Worm (Caenorhabditis elegans): ENCODE results near the gene cest-28.

cest-28 gene

DNA sequence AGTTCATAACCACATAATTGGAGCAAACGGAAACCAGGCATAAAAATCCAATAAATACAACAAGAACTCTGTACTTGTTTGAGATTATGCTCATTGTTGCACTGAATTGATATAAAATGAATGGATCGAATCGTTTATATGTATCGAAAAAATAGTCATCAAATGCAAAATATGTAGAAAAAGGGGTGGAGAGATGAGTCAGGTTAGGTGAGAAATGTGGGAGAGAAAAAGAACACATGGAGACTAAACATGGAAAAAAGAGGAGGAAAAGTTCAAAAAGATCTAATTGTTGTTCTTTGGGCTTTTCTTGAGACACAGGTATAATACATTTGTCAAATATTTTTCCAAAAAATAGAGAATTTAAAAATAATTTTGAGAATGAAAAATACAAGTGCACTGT lies 18.8 kb downstream of the cest-28 start, which contains the start of gene K11G9.5:
TSS of gene K11G9.5 (minus strand) at position 101 of the 400 bp plus-strand sequence.
- TF ChIP-seq W03F9.2 (tag; optimal IDR thresholded peaks at IDR 0.05) (no peak), dao-5 (tag; optimal IDR thresholded peaks at IDR 0.05) (no peak), him-1 (tag; optimal IDR thresholded peaks at IDR 0.05) (no peak)

DNA sequence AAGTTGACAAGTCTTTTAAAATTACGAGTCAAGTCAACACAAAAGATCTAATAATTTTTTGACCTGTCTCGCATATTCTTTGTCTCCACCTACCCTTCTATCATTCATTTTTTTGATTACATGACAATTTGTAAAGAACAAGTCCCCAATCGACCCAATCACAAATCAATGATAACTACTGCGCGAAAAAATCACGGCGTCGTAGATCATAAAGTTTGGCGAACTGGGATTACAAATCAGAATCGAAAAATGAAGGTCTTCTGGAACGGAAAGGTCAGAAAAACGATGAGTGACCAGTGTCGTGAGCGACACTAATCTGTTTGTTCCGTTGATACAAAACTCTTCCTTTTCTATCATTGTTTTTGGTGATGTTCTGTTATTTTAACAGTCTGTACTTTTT lies 20.5 kb downstream of the cest-28 start:
- TF ChIP-seq dao-5 (tag; optimal IDR thresholded peaks at IDR 0.05) (no peak), him-1 (tag; optimal IDR thresholded peaks at IDR 0.05) (no peak), W03F9.2 (tag; optimal IDR thresholded peaks at IDR 0.05) (no peak)

DNA sequence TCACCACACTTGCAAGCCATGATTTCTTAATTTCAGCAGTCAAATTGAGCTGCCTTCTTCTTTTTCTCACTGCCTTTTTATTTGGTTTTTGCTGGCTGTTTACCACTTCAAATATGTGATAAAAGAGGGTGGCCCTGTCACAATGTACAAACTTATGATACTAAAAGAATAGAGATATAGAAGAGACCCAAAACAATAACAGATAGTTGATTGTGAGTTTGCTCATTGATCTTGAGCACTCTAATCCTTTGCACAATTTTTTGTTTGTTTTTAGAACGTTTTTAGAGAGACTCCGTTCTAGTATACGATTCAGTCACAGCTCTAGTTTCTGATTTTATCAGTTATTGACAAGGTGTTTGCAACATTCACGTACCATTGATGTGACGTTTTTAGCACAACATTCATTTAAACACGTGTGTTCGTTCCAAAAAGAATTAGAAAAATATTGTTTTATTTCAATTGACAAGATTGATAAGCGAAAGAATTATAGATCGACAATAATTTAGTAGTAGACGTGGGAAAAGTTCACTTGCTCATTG lies 22.3 kb downstream of the cest-28 start, which contains the start of gene mtl-1:
TSS of gene mtl-1 (minus strand) at position 51 of the 539 bp plus-strand sequence.
- TF ChIP-seq W03F9.2 (tag; optimal IDR thresholded peaks at IDR 0.05) (no peak), dao-5 (tag; optimal IDR thresholded peaks at IDR 0.05) (no peak), him-1 (tag; optimal IDR thresholded peaks at IDR 0.05) (no peak)

DNA sequence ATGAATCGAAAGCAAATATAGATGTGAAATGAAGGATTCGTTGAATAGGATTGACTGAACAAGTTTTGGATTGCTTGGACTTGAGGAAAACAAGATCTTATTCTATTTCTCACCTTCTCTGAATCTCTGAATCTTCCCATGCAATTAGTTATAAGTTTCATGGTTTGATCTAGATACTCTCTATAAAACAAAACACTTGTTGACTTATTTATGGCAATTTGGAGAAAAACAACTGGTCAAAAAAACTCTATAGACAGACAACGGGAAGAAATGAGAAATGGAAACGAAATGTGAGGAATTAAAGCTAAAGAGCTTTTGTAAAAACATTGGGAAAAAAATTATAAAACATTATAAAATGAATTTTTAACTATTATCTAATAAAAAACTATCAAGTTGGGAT lies 25.0 kb downstream of the cest-28 start, which contains the start of gene W02F12.8:
TSS of gene W02F12.8 (minus strand) at position 101 of the 400 bp plus-strand sequence.
- TF ChIP-seq dao-5 (tag; optimal IDR thresholded peaks at IDR 0.05) (no peak), W03F9.2 (tag; optimal IDR thresholded peaks at IDR 0.05) (no peak), him-1 (tag; optimal IDR thresholded peaks at IDR 0.05) (no peak)

DNA sequence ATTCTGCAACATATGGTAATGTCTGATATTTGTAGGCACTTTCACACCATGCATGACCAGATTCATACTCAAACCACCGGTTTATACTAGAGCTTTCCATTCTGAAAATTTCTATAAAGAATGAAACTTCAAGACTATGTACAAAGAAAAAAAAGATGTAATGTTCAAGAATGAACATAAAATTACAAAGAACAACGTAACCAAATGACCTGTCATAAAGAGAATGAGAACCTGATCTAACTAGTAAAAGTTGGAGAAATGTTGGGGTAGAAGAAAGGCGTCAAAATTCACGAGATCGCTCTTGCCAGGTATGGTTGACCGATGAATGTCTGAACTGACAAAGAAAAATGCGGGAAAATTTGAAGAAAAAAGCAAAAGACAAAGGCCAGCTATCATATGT lies 27.9 kb downstream of the cest-28 start, which contains the start of gene W02F12.2:
TSS of gene W02F12.2 (minus strand) at position 101 of the 400 bp plus-strand sequence.
- TF ChIP-seq dao-5 (tag; optimal IDR thresholded peaks at IDR 0.05) (no peak), W03F9.2 (tag; optimal IDR thresholded peaks at IDR 0.05) (no peak), him-1 (tag; optimal IDR thresholded peaks at IDR 0.05) (no peak)

DNA sequence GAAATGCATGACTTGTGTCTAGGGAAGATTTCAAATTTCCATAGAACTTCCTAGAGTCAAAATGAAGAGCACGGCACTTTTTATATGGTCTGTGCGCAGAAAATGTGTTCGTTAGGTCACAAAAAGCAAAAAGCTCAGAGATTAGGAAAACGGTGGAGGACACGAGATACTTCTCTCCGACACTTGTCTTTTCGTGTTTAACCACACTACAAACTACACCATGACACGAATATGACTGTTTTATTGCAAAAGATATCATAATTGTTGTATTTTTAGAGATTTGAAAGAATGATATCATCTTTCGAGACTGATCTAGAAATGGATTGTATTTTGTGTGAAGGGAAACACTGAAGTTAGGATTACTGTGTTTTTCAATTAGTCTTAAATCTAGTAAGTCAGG lies 29.4 kb downstream of the cest-28 start:
- no peak for TF ChIP-seq W03F9.2 (tag; optimal IDR thresholded peaks at IDR 0.05)

DNA sequence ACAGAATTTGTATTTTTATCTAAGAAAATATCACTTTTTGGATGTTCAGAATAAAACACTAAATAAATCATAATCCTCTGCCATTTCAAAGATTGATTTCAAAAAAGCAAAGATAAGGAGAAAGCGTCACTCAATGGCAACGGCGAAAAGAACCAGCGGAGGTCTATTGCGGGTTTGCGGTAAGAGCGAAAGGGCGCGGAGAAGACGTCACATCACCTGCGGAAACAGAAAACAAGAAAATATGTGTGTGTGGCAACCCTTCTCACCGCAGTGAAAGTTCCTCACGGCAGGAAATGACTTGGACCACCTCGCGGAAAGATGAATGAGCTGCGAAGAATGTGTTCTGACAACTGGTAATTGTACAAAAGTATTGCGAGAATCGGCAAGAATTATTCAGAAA lies 30.2 kb downstream of the cest-28 start:
- TF ChIP-seq dao-5 (tag; optimal IDR thresholded peaks at IDR 0.05) (no peak), W03F9.2 (tag; optimal IDR thresholded peaks at IDR 0.05) (no peak), him-1 (tag; optimal IDR thresholded peaks at IDR 0.05) (no peak)

DNA sequence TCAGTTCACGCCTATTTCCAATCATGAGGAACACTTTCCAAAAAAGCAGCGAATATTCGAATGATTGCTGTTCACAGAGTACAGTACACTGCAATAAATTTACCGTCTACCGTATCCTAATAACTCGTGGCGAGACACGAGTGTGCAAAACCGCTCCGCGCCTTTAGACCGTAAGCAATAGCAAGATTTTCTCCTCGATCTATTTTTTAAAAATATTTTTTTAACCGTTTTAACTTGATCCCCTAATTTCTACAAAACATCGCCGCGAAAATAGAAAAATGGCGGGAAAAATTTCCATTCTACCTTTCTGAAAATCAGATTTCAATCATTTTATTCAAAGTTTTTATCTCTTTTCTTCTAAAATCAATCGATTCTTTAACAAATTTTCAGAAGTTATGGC lies 33.1 kb downstream of the cest-28 start, which contains the start of gene era-1:
TSS of gene era-1 (plus strand) at position 366 of the 400 bp plus-strand sequence.
- no peak for TF ChIP-seq him-1 (tag; optimal IDR thresholded peaks at IDR 0.05)
- no peak for TF ChIP-seq W03F9.2 (tag; optimal IDR thresholded peaks at IDR 0.05)
- TF ChIP-seq dao-5 (tag; optimal IDR thresholded peaks at IDR 0.05): no peak

DNA sequence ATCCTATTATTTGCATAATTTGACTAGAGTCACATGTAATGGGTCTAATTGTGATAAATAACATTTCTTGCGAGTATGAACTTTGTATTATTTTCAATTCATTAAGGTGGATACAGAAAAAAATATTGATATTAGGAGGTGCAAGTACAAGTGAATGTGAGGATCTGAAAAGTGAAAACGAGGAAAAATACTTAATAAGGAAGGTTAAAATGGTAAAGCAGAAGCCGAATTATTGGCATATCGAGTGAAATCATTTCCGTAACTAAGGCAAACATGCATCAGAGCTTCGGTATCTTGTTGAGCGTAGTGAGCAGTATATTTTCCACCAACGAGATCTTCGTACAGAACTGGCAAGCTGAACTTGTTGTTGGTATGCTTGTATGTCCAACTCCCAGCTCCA lies 34.9 kb downstream of the cest-28 start:
- TF ChIP-seq W03F9.2 (tag; optimal IDR thresholded peaks at IDR 0.05) (no peak), him-1 (tag; optimal IDR thresholded peaks at IDR 0.05) (no peak), dao-5 (tag; optimal IDR thresholded peaks at IDR 0.05) (no peak)

DNA sequence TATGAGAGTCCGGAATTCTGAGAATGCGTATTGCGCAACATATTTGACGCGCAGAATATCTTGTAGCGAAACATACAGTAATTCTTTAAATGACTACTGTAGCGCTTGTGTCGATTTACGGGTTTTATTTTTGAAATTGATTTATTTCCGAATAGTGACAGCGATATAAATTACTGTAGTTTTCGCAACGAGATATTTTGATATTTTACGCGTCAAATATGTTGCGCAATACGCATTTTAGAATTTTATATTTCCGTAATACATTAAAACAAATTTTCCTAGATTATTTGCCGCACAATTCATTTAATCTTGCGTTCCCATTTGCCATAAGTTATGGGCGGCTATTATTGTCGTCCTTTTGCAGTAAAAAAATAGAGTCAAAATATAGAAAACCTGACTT lies 35.7 kb downstream of the cest-28 start:
- TF ChIP-seq him-1 (tag; optimal IDR thresholded peaks at IDR 0.05) (no peak), dao-5 (tag; optimal IDR thresholded peaks at IDR 0.05) (no peak), W03F9.2 (tag; optimal IDR thresholded peaks at IDR 0.05) (no peak)

DNA sequence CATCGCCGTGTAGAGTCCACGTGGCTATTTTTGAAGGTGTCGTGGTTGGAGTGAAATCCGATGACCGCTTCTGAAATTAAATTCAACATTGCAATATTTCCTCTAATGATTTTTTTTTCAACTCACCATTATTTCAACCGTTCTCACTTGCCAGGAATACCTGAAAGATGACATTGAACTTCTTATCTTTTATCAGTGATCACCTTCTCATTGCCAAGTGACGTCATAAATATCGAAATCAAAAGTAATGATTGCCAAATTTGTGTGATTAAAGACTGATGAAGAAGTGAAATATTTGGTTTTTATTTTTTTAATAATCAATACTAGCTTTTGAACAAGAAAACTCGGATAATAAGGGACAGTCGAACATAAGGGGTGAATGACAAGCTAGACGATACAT lies 37.2 kb downstream of the cest-28 start, which contains the start of gene W02F12.4:
TSS of gene W02F12.4 (minus strand) at position 164 of the 400 bp plus-strand sequence.
- no peak for TF ChIP-seq him-1 (tag; optimal IDR thresholded peaks at IDR 0.05)
- no peak for TF ChIP-seq dao-5 (tag; optimal IDR thresholded peaks at IDR 0.05)
- TF ChIP-seq W03F9.2 (tag; optimal IDR thresholded peaks at IDR 0.05): no peak

DNA sequence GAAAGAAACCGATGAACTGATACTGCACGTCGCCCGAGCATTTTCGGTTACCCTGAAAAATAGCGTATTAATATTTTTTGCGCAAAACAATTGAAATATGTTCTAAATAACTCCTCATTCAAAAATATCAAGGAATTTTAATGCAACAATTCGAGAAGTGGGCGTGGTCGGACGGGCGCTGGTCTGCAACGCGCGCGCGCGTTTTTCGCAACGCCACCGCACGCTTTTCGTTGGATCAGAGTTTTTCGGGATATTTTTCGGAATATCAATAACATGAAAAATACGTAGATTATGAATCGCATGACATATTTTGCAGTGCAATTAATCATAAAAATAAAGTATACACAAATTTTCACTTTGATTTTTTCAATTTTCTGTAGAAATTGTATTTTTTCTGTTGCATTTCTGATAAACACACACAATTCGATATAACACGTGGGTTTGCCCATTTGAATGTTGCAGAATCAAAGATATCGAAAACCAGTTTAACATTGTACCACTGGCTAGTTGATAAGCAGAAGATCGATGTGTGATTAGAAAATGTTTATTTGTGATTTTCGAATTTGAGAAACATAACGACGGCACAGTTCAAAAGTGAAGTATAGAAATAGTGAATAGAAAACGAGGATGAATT lies 39.5 kb downstream of the cest-28 start, which contains the start of gene dlst-1:
TSS of gene dlst-1 (minus strand) at position 52 of the 634 bp plus-strand sequence.
- TF ChIP-seq dao-5 (tag; optimal IDR thresholded peaks at IDR 0.05) (no peak), W03F9.2 (tag; optimal IDR thresholded peaks at IDR 0.05) (no peak), him-1 (tag; optimal IDR thresholded peaks at IDR 0.05) (no peak)

DNA sequence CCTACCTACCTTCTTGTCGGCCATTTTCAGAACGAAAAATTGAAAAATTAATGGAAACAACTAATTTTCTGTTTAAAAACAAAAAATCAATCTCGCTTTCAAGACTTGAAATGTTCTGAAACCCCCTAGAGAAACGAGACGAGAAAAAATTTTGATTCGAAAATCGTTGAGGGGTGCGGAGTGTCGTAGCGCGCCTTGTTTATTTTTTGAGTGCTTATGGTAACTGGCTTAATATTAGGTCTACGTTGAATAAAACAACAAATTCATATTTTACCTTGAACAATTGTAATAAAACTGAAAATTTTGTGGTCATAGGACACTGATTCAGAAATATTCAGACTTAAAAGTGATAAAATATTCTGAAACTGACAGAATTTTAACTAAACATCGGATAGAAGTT lies 40.8 kb downstream of the cest-28 start, which contains the start of gene sna-1:
TSS of gene sna-1 (minus strand) at position 218 of the 400 bp plus-strand sequence.
- TF ChIP-seq dao-5 (tag; optimal IDR thresholded peaks at IDR 0.05): no peak
- TF ChIP-seq W03F9.2 (tag; optimal IDR thresholded peaks at IDR 0.05): no peak

DNA sequence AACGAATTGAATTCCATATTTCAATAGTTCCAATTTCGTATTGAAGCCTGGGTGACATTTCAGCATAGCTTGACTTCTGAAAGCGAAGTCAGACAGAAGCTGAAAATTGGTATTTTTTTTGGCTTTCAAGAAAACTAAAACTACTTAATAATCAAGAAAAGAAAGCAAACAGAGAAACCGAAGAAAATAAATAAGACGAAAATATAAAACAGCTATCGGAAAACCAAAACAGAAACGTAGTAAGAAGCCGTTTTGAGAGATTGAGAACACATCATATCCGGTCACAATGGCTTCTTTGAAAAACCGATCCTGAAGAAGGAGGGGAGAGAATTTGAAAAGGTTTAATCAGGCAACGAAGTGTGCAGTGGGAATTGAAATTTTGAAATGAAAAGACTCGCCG lies 48.6 kb downstream of the cest-28 start, which contains the start of gene srg-30:
TSS of gene srg-30 (minus strand) at position 101 of the 400 bp plus-strand sequence.
- TF ChIP-seq W03F9.2 (tag; optimal IDR thresholded peaks at IDR 0.05): no peak
- no peak for TF ChIP-seq him-1 (tag; optimal IDR thresholded peaks at IDR 0.05)
- TF ChIP-seq dao-5 (tag; optimal IDR thresholded peaks at IDR 0.05): no peak
